Worm (Caenorhabditis elegans): Measurements from ENCODE around the gene dif-1.

DNA sequence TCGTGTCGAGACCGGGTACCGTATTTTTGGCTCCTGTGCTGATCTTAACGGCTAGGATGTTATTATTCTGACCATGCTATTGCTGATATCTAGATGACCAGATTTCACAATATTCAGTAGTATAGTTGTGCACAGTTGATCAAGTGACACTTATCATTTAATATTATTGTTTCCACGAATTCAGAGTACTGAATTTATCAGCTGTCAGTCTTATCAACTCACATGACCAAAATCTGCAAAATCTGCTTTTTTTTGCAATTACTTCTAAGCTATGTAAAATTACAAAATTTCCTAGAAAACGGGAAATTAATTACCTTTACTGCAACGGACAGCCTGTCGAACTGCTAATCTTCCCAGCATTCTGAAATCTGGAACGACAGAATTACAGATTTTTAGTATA lies 2.4 kb downstream of the dif-1 start, which contains the start of gene pam-1:
- TF ChIP-seq sdz-38 (tag; optimal IDR thresholded peaks at IDR 0.05) (no peak), F37B4.10 (GFP tag; IDR thresholded peaks at IDR 0.05) (no peak), F57A8.1 (GFP tag; optimal IDR thresholded peaks at IDR 0.05) (no peak), him-1 (tag; optimal IDR thresholded peaks at IDR 0.05) (no peak), F39B2.1 (GFP tag; IDR thresholded peaks at IDR 0.05) (no peak), ztf-18 (tag; optimal IDR thresholded peaks at IDR 0.05) (no peak), aptf-3 (GFP tag; IDR thresholded peaks at IDR 0.05) (no peak), snpc-3.4 (tag; optimal IDR thresholded peaks at IDR 0.05) (no peak), F10E7.11 (tag; optimal IDR thresholded peaks at IDR 0.05) (no peak), Y79H2A.3 (GFP tag; conservative IDR thresholded peaks at IDR 0.05) (no peak), attf-6 (GFP tag; IDR thresholded peaks at IDR 0.05) (no peak), tbx-9 (tag; optimal IDR thresholded peaks at IDR 0.05; ENCODE audit: borderline replicate concordance) (no peak), madf-6 (GFP tag; IDR thresholded peaks at IDR 0.05) (no peak), F22D6.2 (tag; optimal IDR thresholded peaks at IDR 0.05) (no peak)
